Worm (Caenorhabditis elegans) whole organism, early embryonic: Measurements from ENCODE around the gene M162.5.

Experiments used
- B0310.2 ChIP-seq: sonication (generic microtip); optimal IDR thresholded peaks from 2 replicates; lab custom pipeline; 2016; ENCODE audit warnings: mild to moderate bottlenecking, missing genetic modification characterization, missing compliant biosample characterization
- F13C5.2 ChIP-seq: sonication (generic microtip); optimal IDR thresholded peaks from 2 replicates; lab custom pipeline; 2017; ENCODE audit warnings: mild to moderate bottlenecking, missing genetic modification characterization, inconsistent platforms, missing compliant biosample characterization
- aly-1 ChIP-seq: sonication (generic microtip); optimal IDR thresholded peaks from 2 replicates; lab custom pipeline; 2016; ENCODE audit warnings: missing genetic modification characterization, missing compliant biosample characterization
- ama-1 ChIP-seq: fragments of 150-350 bp; optimal IDR thresholded peaks from 2 replicates; lab custom pipeline; 2014
- ceh-13 ChIP-seq: fragments of 200-800 bp; sonication (Bioruptor generic); optimal IDR thresholded peaks from 2 replicates; lab custom pipeline; 2018; ENCODE audit warnings: mild to moderate bottlenecking, missing genetic modification characterization, missing compliant biosample characterization
- ceh-36 ChIP-seq: sonication (generic microtip); optimal IDR thresholded peaks from 2 replicates; lab custom pipeline; 2016; ENCODE audit warnings: missing genetic modification characterization, inconsistent platforms, missing compliant biosample characterization
- ets-7 ChIP-seq: sonication (generic microtip); optimal IDR thresholded peaks from 2 replicates; lab custom pipeline; 2016; ENCODE audit warnings: missing genotype, missing genetic modification characterization, missing compliant biosample characterization
- flt-1 ChIP-seq: fragments of 200-800 bp; sonication (Bioruptor generic); IDR thresholded peaks from 2 replicates; pipeline ENCODE4 v1.3.6; 2022; ENCODE audit warnings: missing genetic modification characterization, missing compliant biosample characterization
- hmbx-1 ChIP-seq: sonication (generic microtip); optimal IDR thresholded peaks from 2 replicates; lab custom pipeline; 2016; ENCODE audit warnings: mild to moderate bottlenecking, missing genetic modification characterization, missing compliant biosample characterization
- hmg-4 ChIP-seq: fragments of 200-800 bp; sonication (Bioruptor generic); optimal IDR thresholded peaks from 2 replicates; lab custom pipeline; 2018; ENCODE audit warnings: mild to moderate bottlenecking, missing genetic modification characterization, missing compliant biosample characterization
- hnd-1 ChIP-seq: sonication (generic microtip); optimal IDR thresholded peaks from 2 replicates; lab custom pipeline; 2016; ENCODE audit warnings: missing genetic modification characterization, missing compliant biosample characterization
- pes-1 ChIP-seq: fragments of 200-800 bp; sonication (Bioruptor generic); IDR thresholded peaks from 2 replicates; pipeline ENCODE4 v1.3.6; 2022; ENCODE audit warnings: missing genetic modification reagents, missing genetic modification characterization, missing compliant biosample characterization
- scrt-1 ChIP-seq: fragments of 200-800 bp; sonication (Bioruptor generic); IDR thresholded peaks from 2 replicates; pipeline ENCODE4 v1.3.6; 2022; ENCODE audit warnings: missing genetic modification characterization, missing compliant biosample characterization
- sea-1 ChIP-seq: fragments of 200-800 bp; sonication (Bioruptor generic); conservative IDR thresholded peaks from 2 replicates; pipeline ENCODE4 v1.3.6; 2022; ENCODE audit warnings: missing genetic modification characterization, missing compliant biosample characterization
- tbx-11 ChIP-seq: fragments of 200-800 bp; sonication (Bioruptor generic); IDR thresholded peaks from 2 replicates; pipeline ENCODE4 v1.3.6; 2022; ENCODE audit warnings: missing genetic modification characterization, missing compliant biosample characterization
- tbx-37 ChIP-seq: fragments of 200-800 bp; sonication (Bioruptor generic); conservative IDR thresholded peaks from 2 replicates; pipeline ENCODE4 v1.3.6; 2022; ENCODE audit warnings: missing genetic modification reagents, missing genetic modification characterization, missing compliant biosample characterization
- tra-4 ChIP-seq: sonication (generic microtip); optimal IDR thresholded peaks from 2 replicates; lab custom pipeline; 2017; ENCODE audit warnings: missing genetic modification characterization, missing compliant biosample characterization

The M162.5 gene

ce11 chrV:19778608-19779007, 17.8 kb downstream of the M162.5 start, which contains the start of gene fbxa-194:
TSS of gene fbxa-194 (minus strand) at chrV:19778708.
- TF ChIP-seq B0310.2 (tag; lab: Kevin White, UChicago) (no peak), pes-1 (GFP tag; lab: Robert Waterston, UW) (no peak), hmbx-1 (tag; lab: Kevin White, UChicago) (no peak), ets-7 (no peak), tbx-11 (GFP tag; lab: Robert Waterston, UW) (no peak), ceh-13 (GFP tag; lab: Kevin White, UChicago) (no peak), scrt-1 (GFP tag; lab: Robert Waterston, UW) (no peak), aly-1 (no peak), sea-1 (GFP tag; lab: Robert Waterston, UW) (no peak), tbx-37 (no peak), flt-1 (GFP tag; lab: Robert Waterston, UW) (no peak)

ce11 chrV:19779220-19779619, 18.4 kb downstream of the M162.5 start:
- TF ChIP-seq hmbx-1 (tag; lab: Kevin White, UChicago) (no peak), ets-7 (no peak), B0310.2 (tag; lab: Kevin White, UChicago) (no peak), flt-1 (GFP tag; lab: Robert Waterston, UW) (no peak), ama-1 (no peak), tra-4 (tag; lab: Kevin White, UChicago) (no peak), ceh-13 (GFP tag; lab: Kevin White, UChicago) (no peak), aly-1 (no peak), F13C5.2 (tag; lab: Kevin White, UChicago) (no peak), sea-1 (GFP tag; lab: Robert Waterston, UW) (no peak), scrt-1 (GFP tag; lab: Robert Waterston, UW) (no peak), ceh-36 (tag; lab: Kevin White, UChicago) (no peak), hmg-4 (GFP tag; lab: Kevin White, UChicago) (no peak), hnd-1 (tag; lab: Kevin White, UChicago) (no peak), pes-1 (GFP tag; lab: Robert Waterston, UW) (no peak), tbx-37 (no peak), tbx-11 (GFP tag; lab: Robert Waterston, UW) (no peak)

DNA sequence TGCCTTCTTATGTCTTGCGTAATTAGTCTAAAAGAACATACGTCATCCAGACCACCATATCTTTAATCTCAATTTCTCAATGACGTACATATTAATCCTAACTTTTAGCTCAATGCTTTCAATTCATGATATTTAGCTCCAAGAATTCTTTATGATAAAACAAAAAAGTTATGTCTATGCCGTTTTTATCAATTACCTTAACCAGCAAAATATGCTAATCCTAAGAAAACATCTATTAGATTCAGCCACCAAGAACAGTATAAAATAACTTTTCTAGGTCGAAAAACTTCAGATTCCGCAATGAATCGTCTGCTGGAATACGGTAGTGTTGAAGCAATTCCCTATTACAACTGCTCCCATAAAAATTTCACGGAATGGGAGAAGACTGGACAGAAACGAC, 23.0 kb downstream of the M162.5 start, which contains the start of gene srt-45:
Gene srt-45 (plus strand): TSS at position 301 of the 400 bp plus-strand sequence.
- no peak for TF ChIP-seq sea-1 (GFP tag; lab: Robert Waterston, UW)
- TF ChIP-seq hmbx-1 (tag; lab: Kevin White, UChicago): no peak
- no peak for TF ChIP-seq scrt-1 (GFP tag; lab: Robert Waterston, UW)
- TF ChIP-seq B0310.2 (tag; lab: Kevin White, UChicago): no peak
- no peak for TF ChIP-seq tbx-11 (GFP tag; lab: Robert Waterston, UW)
- TF ChIP-seq ama-1: no peak
- TF ChIP-seq hmg-4 (GFP tag; lab: Kevin White, UChicago): no peak
- no peak for TF ChIP-seq aly-1
- TF ChIP-seq tbx-37: no peak
- no peak for TF ChIP-seq ceh-36 (tag; lab: Kevin White, UChicago)
- TF ChIP-seq tra-4 (tag; lab: Kevin White, UChicago): no peak
- TF ChIP-seq pes-1 (GFP tag; lab: Robert Waterston, UW): no peak
- TF ChIP-seq ets-7: no peak
- TF ChIP-seq ceh-13 (GFP tag; lab: Kevin White, UChicago): no peak

DNA sequence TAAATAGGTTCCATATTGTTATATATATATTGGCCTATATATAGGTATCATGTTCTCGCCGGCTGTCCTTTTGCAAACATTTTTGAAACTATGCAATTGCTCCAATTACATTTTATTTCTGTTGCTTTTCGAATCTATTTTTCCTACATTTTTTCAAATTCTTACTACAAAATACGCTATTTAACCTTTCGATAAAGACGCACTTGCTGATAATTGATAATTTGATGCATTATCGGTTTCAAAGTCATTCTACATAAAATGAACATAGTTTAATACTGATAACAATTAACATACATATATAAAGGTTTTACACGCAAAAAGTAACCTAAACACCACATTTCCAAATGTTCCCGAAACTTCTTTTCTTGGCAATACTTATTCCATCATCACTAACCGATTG, 27.5 kb downstream of the M162.5 start, which contains the start of gene clec-258:
Gene clec-258 (plus strand): TSS at position 81 of the 400 bp plus-strand sequence.
- TF ChIP-seq ceh-36 (tag; lab: Kevin White, UChicago): no peak
- no peak for TF ChIP-seq hmg-4 (GFP tag; lab: Kevin White, UChicago)
- no peak for TF ChIP-seq sea-1 (GFP tag; lab: Robert Waterston, UW)
- no peak for TF ChIP-seq scrt-1 (GFP tag; lab: Robert Waterston, UW)
- no peak for TF ChIP-seq hmbx-1 (tag; lab: Kevin White, UChicago)
- TF ChIP-seq tra-4 (tag; lab: Kevin White, UChicago): no peak
- TF ChIP-seq tbx-37: no peak
- no peak for TF ChIP-seq F13C5.2 (tag; lab: Kevin White, UChicago)
- no peak for TF ChIP-seq ets-7
- TF ChIP-seq ceh-13 (GFP tag; lab: Kevin White, UChicago): no peak
- no peak for TF ChIP-seq pes-1 (GFP tag; lab: Robert Waterston, UW)
- no peak for TF ChIP-seq tbx-11 (GFP tag; lab: Robert Waterston, UW)
- no peak for TF ChIP-seq hnd-1 (tag; lab: Kevin White, UChicago)
- TF ChIP-seq B0310.2 (tag; lab: Kevin White, UChicago): no peak
- no peak for TF ChIP-seq aly-1
- TF ChIP-seq flt-1 (GFP tag; lab: Robert Waterston, UW): no peak

DNA sequence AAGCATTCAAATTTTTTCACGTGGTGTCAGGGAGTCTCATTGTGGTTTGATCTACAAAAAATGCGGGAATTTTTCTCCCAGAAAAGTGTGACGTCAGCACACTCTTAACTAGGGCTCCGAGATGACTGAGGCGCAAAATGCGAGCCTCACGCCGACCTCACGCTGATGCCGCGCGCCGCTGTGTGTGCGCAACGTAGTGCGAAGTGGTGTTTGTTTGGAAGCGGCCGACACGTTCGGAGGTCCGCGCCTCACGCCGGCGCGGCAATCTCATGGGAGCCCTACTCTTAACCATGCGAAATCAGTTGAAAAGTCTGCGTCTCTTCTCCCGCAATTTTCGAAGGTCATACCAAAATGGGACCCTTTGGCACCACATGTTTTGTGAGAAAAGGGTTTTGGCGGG, 29.4 kb downstream of the M162.5 start:
- TF ChIP-seq pes-1 (GFP tag; lab: Robert Waterston, UW): no peak
- no peak for TF ChIP-seq hmbx-1 (tag; lab: Kevin White, UChicago)
- TF ChIP-seq tra-4 (tag; lab: Kevin White, UChicago): no peak
- no peak for TF ChIP-seq hmg-4 (GFP tag; lab: Kevin White, UChicago)
- TF ChIP-seq tbx-11 (GFP tag; lab: Robert Waterston, UW): no peak

ce11 chrV:19794931-19795330, 34.1 kb downstream of the M162.5 start, which contains the start of gene M162.7:
TSS of gene M162.7 (minus strand) at chrV:19795031.
- TF ChIP-seq ama-1: no peak
- TF ChIP-seq aly-1: no peak
- TF ChIP-seq tbx-11 (GFP tag; lab: Robert Waterston, UW): no peak
- TF ChIP-seq ceh-13 (GFP tag; lab: Kevin White, UChicago): no peak
- TF ChIP-seq sea-1 (GFP tag; lab: Robert Waterston, UW): no peak

DNA sequence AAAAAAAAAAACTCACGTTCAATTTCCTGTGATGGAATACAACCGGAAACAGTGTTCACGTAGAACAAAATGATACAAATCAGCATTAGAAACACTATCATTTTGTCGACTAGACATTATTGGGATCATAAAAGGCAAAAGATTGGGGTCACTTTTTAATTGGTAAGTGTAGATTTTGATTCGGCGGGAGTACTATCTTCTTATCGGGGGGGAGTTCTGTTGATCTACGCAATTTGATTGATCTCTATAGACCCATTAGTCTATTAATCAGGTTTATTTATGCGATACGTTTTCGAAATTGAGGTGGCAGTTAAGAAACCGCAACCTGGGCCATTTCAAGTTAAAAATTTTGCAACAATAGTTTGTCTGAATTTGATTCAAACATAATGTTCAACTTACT, 40.2 kb downstream of the M162.5 start, which contains the start of gene Y116F11B.2:
Gene Y116F11B.2 (minus strand): TSS at position 101 of the 400 bp plus-strand sequence.
- TF ChIP-seq ceh-13 (GFP tag; lab: Kevin White, UChicago) (no peak), scrt-1 (GFP tag; lab: Robert Waterston, UW) (no peak), tbx-11 (GFP tag; lab: Robert Waterston, UW) (no peak), flt-1 (GFP tag; lab: Robert Waterston, UW) (no peak), tbx-37 (no peak), pes-1 (GFP tag; lab: Robert Waterston, UW) (no peak), hmg-4 (GFP tag; lab: Kevin White, UChicago) (no peak), ama-1 (no peak), B0310.2 (tag; lab: Kevin White, UChicago) (no peak), ceh-36 (tag; lab: Kevin White, UChicago) (no peak), tra-4 (tag; lab: Kevin White, UChicago) (no peak), sea-1 (GFP tag; lab: Robert Waterston, UW) (no peak), F13C5.2 (tag; lab: Kevin White, UChicago) (no peak), hmbx-1 (tag; lab: Kevin White, UChicago) (no peak), ets-7 (no peak)
